Fruit fly (Drosophila melanogaster): ENCODE data around the gene Ctps.
A peak's percentile ranks its signal among the peaks of the same experiment; 100 is the strongest.

Gene Ctps

DNA sequence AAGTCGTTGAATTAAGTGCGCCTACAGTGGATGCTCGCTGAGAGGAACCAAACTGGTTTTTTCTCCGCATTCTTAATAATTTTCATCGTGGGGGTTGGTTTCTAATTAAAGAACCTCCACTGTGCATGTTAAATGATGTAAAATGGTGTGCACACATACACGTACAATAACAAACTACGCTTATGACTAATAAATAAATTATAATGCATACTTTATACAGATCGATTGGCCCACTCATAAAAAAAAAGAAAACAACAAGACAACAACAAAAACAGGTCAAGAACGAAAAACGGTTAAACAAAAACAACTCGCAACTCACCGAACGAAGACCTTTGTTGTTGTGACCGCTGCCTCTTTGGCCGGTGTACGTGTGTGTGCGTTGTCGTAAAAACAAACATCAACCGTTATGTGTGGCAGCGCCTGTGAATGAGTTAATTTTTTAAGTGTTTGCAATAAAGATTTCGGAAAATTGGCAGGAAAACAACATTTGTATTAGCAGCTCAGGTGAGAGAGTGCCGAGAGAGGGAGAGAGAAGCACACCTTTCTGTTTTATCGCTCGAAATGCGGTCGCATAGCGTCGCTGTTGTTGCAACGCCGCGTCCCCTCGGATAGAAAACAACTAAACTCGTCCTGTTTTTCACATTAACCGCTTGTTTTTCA, 3.7 kb upstream of the Ctps start:
- TF ChIP-seq EcR (GFP tag; optimal IDR thresholded peaks at IDR 0.05) (peak; percentile 70), Pif1A (GFP tag; optimal IDR thresholded peaks at IDR 0.05) (peak; percentile 19), CG4496 (GFP tag; IDR thresholded peaks at IDR 0.05) (0 out of 3 replicates have a peak, but pooled peaks have one; percentile 49), fd96Ca (GFP tag; IDR thresholded peaks at IDR 0.05) (no peak), CG13204 (GFP tag; optimal IDR thresholded peaks at IDR 0.05) (no peak), CG12605 (GFP tag; IDR thresholded peaks at IDR 0.05) (no peak), CG32121 (GFP tag; IDR thresholded peaks at IDR 0.05) (0 out of 2 replicates have a peak, but pooled peaks have one; percentile 37), CG8159 (tag; optimal IDR thresholded peaks at IDR 0.05) (peak; percentile 5), Pif1B (GFP tag; optimal IDR thresholded peaks at IDR 0.05) (no peak), CG14655 (GFP tag; optimal IDR thresholded peaks at IDR 0.05) (no peak), gl (tag; optimal IDR thresholded peaks at IDR 0.05) (no peak), CG15710 (tag; optimal IDR thresholded peaks at IDR 0.05) (no peak), Ets98B (GFP tag; IDR thresholded peaks at IDR 0.05) (no peak; the same call in 1 of the 2 replicates), CG17806 (tag; optimal IDR thresholded peaks at IDR 0.05) (no peak), D1 (tag; optimal IDR thresholded peaks at IDR 0.05) (no peak), Snoo (tag; optimal IDR thresholded peaks at IDR 0.05) (no peak), CG10348 (GFP tag; IDR thresholded peaks at IDR 0.05) (no peak), rn (GFP tag; IDR thresholded peaks at IDR 0.05) (no peak), CG8301 (tag; optimal IDR thresholded peaks at IDR 0.05) (no peak), CG34367 (tag; optimal IDR thresholded peaks at IDR 0.05) (no peak), CG9948 (tag; optimal IDR thresholded peaks at IDR 0.05) (no peak)

- TF ChIP-seq D1 (tag; optimal IDR thresholded peaks at IDR 0.05) (no peak), EcR (GFP tag; optimal IDR thresholded peaks at IDR 0.05) (no peak), CG8159 (tag; optimal IDR thresholded peaks at IDR 0.05) (peak; percentile 47), rn (GFP tag; IDR thresholded peaks at IDR 0.05) (no peak), CG12605 (GFP tag; IDR thresholded peaks at IDR 0.05) (no peak), CG13204 (GFP tag; optimal IDR thresholded peaks at IDR 0.05) (no peak), CG8301 (tag; optimal IDR thresholded peaks at IDR 0.05) (no peak), Ets98B (GFP tag; IDR thresholded peaks at IDR 0.05) (no peak), fd96Ca (GFP tag; IDR thresholded peaks at IDR 0.05) (no peak), CG15710 (tag; optimal IDR thresholded peaks at IDR 0.05) (peak; percentile 25), CG10348 (GFP tag; IDR thresholded peaks at IDR 0.05) (no peak), Snoo (tag; optimal IDR thresholded peaks at IDR 0.05) (no peak), CG32121 (GFP tag; IDR thresholded peaks at IDR 0.05) (no peak)
These were observed 3.0 kb upstream of the Ctps start, which contains the start of the genes sstn, Plp and GlyRS for dm6 chr3L:15094589-15095288. TSS of gene sstn (minus strand) at chr3L:15094719. TSS of gene Plp (minus strand) at chr3L:15094724. TSS of gene GlyRS (plus strand) at chr3L:15095142.

DNA sequence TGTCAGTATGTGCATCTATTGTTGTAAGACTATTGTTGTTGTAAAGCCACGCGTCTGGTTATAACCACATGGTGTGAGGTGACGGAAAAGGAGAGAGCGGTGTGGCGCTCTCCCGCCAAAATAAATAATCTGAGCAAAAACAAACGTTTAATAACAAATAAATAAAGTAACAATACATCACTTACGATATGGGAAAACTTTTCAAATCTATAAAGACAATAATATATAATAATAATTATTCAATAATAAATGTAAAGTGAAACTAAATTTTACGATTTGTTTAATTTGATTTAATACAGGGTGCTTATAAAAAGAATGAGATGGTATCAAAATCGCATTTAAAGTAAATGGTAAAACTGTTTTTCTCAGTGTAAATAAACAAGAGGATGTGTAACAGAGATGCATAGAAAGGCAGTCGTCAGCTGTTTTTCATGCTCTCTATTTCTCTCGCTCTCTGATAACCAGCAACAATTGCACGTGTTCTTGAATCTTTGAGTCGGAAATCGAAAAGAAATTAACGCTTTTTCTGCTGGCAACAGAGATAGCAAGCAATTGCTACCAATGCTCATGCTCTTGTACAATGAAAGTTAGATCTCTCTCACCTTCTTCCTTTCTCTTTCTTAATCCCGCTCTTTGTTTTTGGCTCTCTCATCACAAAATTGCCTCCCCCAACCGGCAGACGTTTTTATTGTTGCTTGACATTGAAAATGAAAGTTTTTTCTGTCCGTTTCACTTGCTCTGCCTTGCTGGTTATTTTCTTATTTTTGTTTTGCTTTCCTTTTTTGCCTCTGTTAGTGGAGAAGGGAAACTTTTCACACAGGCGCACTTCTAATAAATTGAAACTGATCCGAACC, 1.2 kb downstream of the Ctps start:
- TF ChIP-seq CG15710 (tag; optimal IDR thresholded peaks at IDR 0.05): peak; percentile 74
- TF ChIP-seq CG12605 (GFP tag; IDR thresholded peaks at IDR 0.05): peak; percentile 96
- peak; percentile 82 for TF ChIP-seq CG17806 (tag; optimal IDR thresholded peaks at IDR 0.05)
- peak; percentile 71 for TF ChIP-seq Pif1A (GFP tag; optimal IDR thresholded peaks at IDR 0.05)
- peak; percentile 54 for TF ChIP-seq Ets98B (GFP tag; IDR thresholded peaks at IDR 0.05)
- TF ChIP-seq rn (GFP tag; IDR thresholded peaks at IDR 0.05): peak; percentile 75
- TF ChIP-seq CG8159 (tag; optimal IDR thresholded peaks at IDR 0.05): peak; percentile 95
- TF ChIP-seq CG8301 (tag; optimal IDR thresholded peaks at IDR 0.05): peak; percentile 85
- TF ChIP-seq Snoo (tag; optimal IDR thresholded peaks at IDR 0.05): peak; percentile 49
- TF ChIP-seq Pif1B (GFP tag; optimal IDR thresholded peaks at IDR 0.05): peak; percentile 65
- TF ChIP-seq CG10348 (GFP tag; IDR thresholded peaks at IDR 0.05): no peak
- peak; percentile 87 for TF ChIP-seq D1 (tag; optimal IDR thresholded peaks at IDR 0.05)
- TF ChIP-seq CG34367 (tag; optimal IDR thresholded peaks at IDR 0.05): peak; percentile 58
- TF ChIP-seq CG32121 (GFP tag; IDR thresholded peaks at IDR 0.05): peak; percentile 92
- peak; percentile 83 for TF ChIP-seq CG4496 (GFP tag; IDR thresholded peaks at IDR 0.05)
- TF ChIP-seq CG13204 (GFP tag; optimal IDR thresholded peaks at IDR 0.05): no peak
- peak; percentile 91 for TF ChIP-seq CG14655 (GFP tag; optimal IDR thresholded peaks at IDR 0.05)
- peak; percentile 92 for TF ChIP-seq CG9948 (tag; optimal IDR thresholded peaks at IDR 0.05)
- no peak for TF ChIP-seq fd96Ca (GFP tag; IDR thresholded peaks at IDR 0.05)
- TF ChIP-seq EcR (GFP tag; optimal IDR thresholded peaks at IDR 0.05): no peak
- peak; percentile 65 for TF ChIP-seq gl (tag; optimal IDR thresholded peaks at IDR 0.05)

- no peak for TF ChIP-seq Pif1B (GFP tag; optimal IDR thresholded peaks at IDR 0.05)
- TF ChIP-seq CG13204 (GFP tag; optimal IDR thresholded peaks at IDR 0.05): peak; percentile 63
- peak; percentile 26 for TF ChIP-seq EcR (GFP tag; optimal IDR thresholded peaks at IDR 0.05)
These were observed 1.8 kb downstream of the Ctps start for dm6 chr3L:15099541-15099940.

DNA sequence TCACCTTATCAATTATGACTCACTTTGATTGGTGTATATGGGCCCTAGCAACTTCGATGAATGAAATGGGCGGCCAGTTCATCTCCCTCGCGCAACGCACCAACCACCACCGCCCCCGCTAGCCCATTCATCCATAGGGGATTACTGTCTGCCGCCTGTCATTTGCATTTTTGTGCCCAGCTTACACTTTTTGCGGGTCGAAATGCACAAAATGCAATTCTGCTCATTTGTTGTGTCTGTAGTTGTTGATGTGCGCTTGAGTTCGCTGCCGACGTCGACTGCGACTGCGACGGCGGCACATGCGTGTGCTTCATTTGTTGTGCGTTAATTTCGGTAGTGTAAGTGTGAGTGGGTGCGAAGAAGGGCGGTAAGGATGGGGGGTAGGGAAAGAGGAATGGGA, 3.3 kb downstream of the Ctps start:
- TF ChIP-seq CG9948 (tag; optimal IDR thresholded peaks at IDR 0.05): no peak
- TF ChIP-seq CG14655 (GFP tag; optimal IDR thresholded peaks at IDR 0.05): no peak

All from whole organism, pupa.